Fruit fly (Drosophila melanogaster): ENCODE measurements around the gene AdamTS-A.
A peak's percentile ranks its signal among the peaks of the same experiment; 100 is the strongest.

The AdamTS-A gene

DNA sequence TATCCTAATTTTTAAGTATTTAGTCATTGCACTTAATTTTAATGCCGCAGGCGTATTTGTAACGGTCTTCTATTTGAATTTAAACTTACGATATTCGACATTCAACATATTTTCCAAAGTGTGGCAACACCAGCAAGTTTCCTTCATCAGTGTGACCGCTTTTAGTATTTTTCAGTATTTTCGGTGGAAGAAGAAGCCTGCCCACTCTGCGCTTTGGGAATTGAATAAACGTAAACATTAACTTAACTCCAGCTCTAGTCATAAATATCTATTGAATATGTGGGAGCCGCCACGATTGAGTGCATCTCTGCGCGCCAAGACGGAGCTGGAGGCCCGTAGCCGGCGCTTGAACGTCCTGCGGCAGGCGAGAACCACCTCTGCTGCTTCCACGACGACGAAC lies 9.9 kb upstream of the AdamTS-A start, which contains the start of gene obe (continued):
- TF ChIP-seq Lhr (GFP tag; optimal IDR thresholded peaks at IDR 0.05) = peak; percentile 90
- TF ChIP-seq BEAF-32 (GFP tag; optimal IDR thresholded peaks at IDR 0.05) = peak; percentile 41
- 0 out of 3 replicates have a peak, but pooled peaks have one; percentile 7 for TF ChIP-seq CG34422 (GFP tag; IDR thresholded peaks at IDR 0.05)
- TF ChIP-seq CoRest (tag; optimal IDR thresholded peaks at IDR 0.05) = peak; percentile 1
- TF ChIP-seq Sry-δ (GFP tag; optimal IDR thresholded peaks at IDR 0.05) = peak; percentile 15

DNA sequence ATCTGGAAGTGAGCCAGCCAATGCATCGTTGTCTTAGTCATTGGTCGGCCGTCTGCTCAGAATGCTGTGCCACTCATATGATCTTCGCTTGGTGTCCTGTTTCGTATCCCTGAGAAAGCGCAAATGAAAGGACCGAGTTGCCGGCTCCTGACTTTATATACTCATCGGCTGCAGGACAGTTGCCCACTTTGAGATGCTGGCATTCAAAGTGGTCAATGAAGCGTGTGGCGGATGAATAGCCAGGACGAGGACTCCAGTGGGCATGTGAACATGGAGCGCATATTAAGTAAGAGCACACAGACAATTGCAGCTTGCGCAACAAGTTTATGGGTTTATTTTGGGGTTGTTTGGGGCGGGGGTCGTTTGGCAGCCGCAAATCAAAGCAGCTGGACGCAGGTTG lies 9.3 kb upstream of the AdamTS-A start, which contains the start of gene Trissin:
Gene Trissin (minus strand): TSS at position 101 of the 400 bp plus-strand sequence.
- no peak for TF ChIP-seq wor (GFP tag; IDR thresholded peaks at IDR 0.05)
- no peak for TF ChIP-seq CG1603 (tag; optimal IDR thresholded peaks at IDR 0.05)
- TF ChIP-seq zen (tag; optimal IDR thresholded peaks at IDR 0.05) = no peak
- TF ChIP-seq Ets65A (GFP tag) = peak; percentile 89
- no peak for TF ChIP-seq CHES-1-like (GFP tag; optimal IDR thresholded peaks at IDR 0.05)
- TF ChIP-seq Ravus (GFP tag; IDR thresholded peaks at IDR 0.05) = no peak
- no peak for TF ChIP-seq CG6765 (GFP tag; optimal IDR thresholded peaks at IDR 0.05)
- no peak for TF ChIP-seq CG11723 (GFP tag; optimal IDR thresholded peaks at IDR 0.05)
- TF ChIP-seq B-H2 (GFP tag; optimal IDR thresholded peaks at IDR 0.05) = no peak

DNA sequence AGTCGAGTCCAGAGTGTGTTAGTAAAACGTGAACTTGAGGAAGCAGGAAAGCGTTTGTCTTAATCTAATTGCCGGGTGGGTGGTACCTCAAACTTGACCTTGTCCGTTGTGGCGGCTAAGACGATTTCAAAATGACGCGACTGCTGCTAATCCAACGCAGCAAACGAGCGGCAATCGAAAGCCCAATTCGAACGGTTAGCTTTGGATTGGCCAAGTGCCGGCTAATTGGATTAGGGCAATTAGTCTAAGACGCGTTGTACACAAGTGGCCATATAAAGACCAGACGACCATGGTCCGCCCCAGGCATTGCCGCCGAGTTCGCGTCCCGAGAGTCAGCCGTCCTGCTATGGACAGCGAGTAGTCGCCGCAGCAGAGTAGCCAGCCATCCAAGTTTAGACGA lies 6.9 kb upstream of the AdamTS-A start, which contains the start of gene Rh6:
Gene Rh6 (plus strand): TSS at position 301 of the 400 bp plus-strand sequence.
- TF ChIP-seq CG12236 (GFP tag; optimal IDR thresholded peaks at IDR 0.05) = no peak
- no peak for TF ChIP-seq CG7839 (tag; optimal IDR thresholded peaks at IDR 0.05)
- no peak for TF ChIP-seq CG34224 (GFP tag; IDR thresholded peaks at IDR 0.05; ENCODE audit: partially characterized antibody)
- TF ChIP-seq peb (GFP tag; IDR thresholded peaks at IDR 0.05) = no peak
- no peak for TF ChIP-seq CG18476 (GFP tag; optimal IDR thresholded peaks at IDR 0.05)
- TF ChIP-seq caup (GFP tag; optimal IDR thresholded peaks at IDR 0.05; ENCODE audit: severe bottlenecking) = no peak
- TF ChIP-seq CG7271 (tag; optimal IDR thresholded peaks at IDR 0.05) = no peak
- TF ChIP-seq D (optimal IDR thresholded peaks at IDR 0.05) = no peak
- TF ChIP-seq D (GFP tag; optimal IDR thresholded peaks at IDR 0.05) = no peak
- TF ChIP-seq zen (tag; optimal IDR thresholded peaks at IDR 0.05) = no peak
- TF ChIP-seq MTF-1 (GFP tag; optimal IDR thresholded peaks at IDR 0.05; ENCODE audit: borderline replicate concordance) = no peak
- no peak for TF ChIP-seq CG34422 (GFP tag; IDR thresholded peaks at IDR 0.05)
- TF ChIP-seq Lhr (GFP tag; optimal IDR thresholded peaks at IDR 0.05) = no peak
- no peak for TF ChIP-seq psq (GFP tag; optimal IDR thresholded peaks at IDR 0.05)
- TF ChIP-seq ewg (GFP tag; optimal IDR thresholded peaks at IDR 0.05) = no peak
- no peak for TF ChIP-seq ro (GFP tag; IDR thresholded peaks at IDR 0.05)
- no peak for TF ChIP-seq BtbVII (GFP tag; optimal IDR thresholded peaks at IDR 0.05)
- TF ChIP-seq CG11456 (GFP tag; IDR thresholded peaks at IDR 0.05) = no peak
- no peak for TF ChIP-seq usp (GFP tag; optimal IDR thresholded peaks at IDR 0.05)

DNA sequence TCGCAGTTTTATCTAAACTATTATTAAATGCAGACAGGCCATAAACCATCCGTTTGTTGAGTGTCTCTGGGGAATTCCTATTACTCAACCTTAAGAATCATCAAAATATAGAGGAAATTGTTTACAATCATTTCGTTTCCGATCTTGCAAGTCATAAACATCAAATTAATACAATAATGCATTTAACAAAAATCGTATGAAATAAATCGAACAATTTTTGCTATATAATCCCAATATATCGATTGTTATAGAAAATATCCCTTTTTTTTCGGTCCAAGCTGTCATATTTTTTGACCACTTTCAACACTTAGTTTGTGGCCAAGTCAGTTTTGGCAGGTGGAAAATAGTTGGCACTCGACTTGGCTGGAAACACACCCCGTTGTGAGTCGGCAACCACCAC lies 5.6 kb upstream of the AdamTS-A start, which contains the start of gene B9d1:
Gene B9d1 (plus strand): TSS at position 301 of the 400 bp plus-strand sequence.
- peak; percentile 69 for TF ChIP-seq stwl (tag; optimal IDR thresholded peaks at IDR 0.05)
- TF ChIP-seq HmgZ (tag; optimal IDR thresholded peaks at IDR 0.05) = no peak
- no peak for TF ChIP-seq trh (GFP tag; optimal IDR thresholded peaks at IDR 0.05)

DNA sequence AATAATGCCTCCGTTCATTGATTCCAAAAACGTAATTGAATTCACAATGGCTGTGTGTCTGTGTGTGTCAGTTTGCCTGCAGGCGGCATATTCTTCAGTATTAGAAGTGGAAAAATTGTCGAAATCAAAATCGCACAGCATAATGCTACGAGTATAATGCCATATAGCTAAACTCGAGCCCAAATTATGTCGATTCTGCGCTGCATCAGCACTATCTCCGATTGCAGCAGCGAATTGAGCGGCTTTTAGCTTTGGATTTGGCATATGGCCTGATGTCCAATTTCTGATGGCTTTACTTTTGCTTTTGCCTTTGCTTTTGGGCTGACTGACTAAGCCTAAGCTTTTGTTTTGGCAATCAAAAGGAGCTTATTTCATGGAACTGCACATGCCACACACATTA lies 4.1 kb upstream of the AdamTS-A start:
- TF ChIP-seq lab (GFP tag; optimal IDR thresholded peaks at IDR 0.05) (no peak), emc (GFP tag; optimal IDR thresholded peaks at IDR 0.05) (no peak)

Measured in whole organism, embryonic.